Fruit fly (Drosophila melanogaster): ENCODE data around the gene Mrp4.

The Mrp4 gene

dm6 chr3R:11606679-11607078, 37.6 kb downstream of the Mrp4 start:
- no peak for TF ChIP-seq Myc (optimal IDR thresholded peaks at IDR 0.05)
- no peak for TF ChIP-seq Sin3A (optimal IDR thresholded peaks at IDR 0.05)
- TF ChIP-seq ttk (optimal IDR thresholded peaks at IDR 0.05) = no peak
- no peak for TF ChIP-seq insv (optimal IDR thresholded peaks at IDR 0.05)
- TF ChIP-seq h (optimal IDR thresholded peaks at IDR 0.05) = no peak
- no peak for TF ChIP-seq psq (optimal IDR thresholded peaks at IDR 0.05)

- TF ChIP-seq Myc (optimal IDR thresholded peaks at IDR 0.05) (no peak), insv (optimal IDR thresholded peaks at IDR 0.05) (no peak), Sin3A (optimal IDR thresholded peaks at IDR 0.05) (no peak), h (optimal IDR thresholded peaks at IDR 0.05) (no peak), ttk (optimal IDR thresholded peaks at IDR 0.05) (no peak), psq (optimal IDR thresholded peaks at IDR 0.05) (no peak)
Measured at dm6 chr3R:11612467-11612866, 43.4 kb downstream of the Mrp4 start.

dm6 chr3R:11613252-11614036, 44.4 kb downstream of the Mrp4 start:
- TF ChIP-seq Myc (optimal IDR thresholded peaks at IDR 0.05) = no peak

dm6 chr3R:11614107-11614506, 45.1 kb downstream of the Mrp4 start:
- TF ChIP-seq psq (optimal IDR thresholded peaks at IDR 0.05) = no peak
- TF ChIP-seq Sin3A (optimal IDR thresholded peaks at IDR 0.05) = no peak
- no peak for TF ChIP-seq Myc (optimal IDR thresholded peaks at IDR 0.05)

- no peak for TF ChIP-seq insv (optimal IDR thresholded peaks at IDR 0.05)
- TF ChIP-seq Sin3A (optimal IDR thresholded peaks at IDR 0.05) = no peak
- no peak for TF ChIP-seq h (optimal IDR thresholded peaks at IDR 0.05)
- TF ChIP-seq ttk (optimal IDR thresholded peaks at IDR 0.05) = no peak
- TF ChIP-seq Myc (optimal IDR thresholded peaks at IDR 0.05) = no peak
- no peak for TF ChIP-seq psq (optimal IDR thresholded peaks at IDR 0.05)
Measured at dm6 chr3R:11614507-11614906, 45.5 kb downstream of the Mrp4 start.

- TF ChIP-seq Myc (optimal IDR thresholded peaks at IDR 0.05) = no peak
- no peak for TF ChIP-seq ttk (optimal IDR thresholded peaks at IDR 0.05)
- no peak for TF ChIP-seq h (optimal IDR thresholded peaks at IDR 0.05)
- TF ChIP-seq insv (optimal IDR thresholded peaks at IDR 0.05) = no peak
- TF ChIP-seq Sin3A (optimal IDR thresholded peaks at IDR 0.05) = no peak
- TF ChIP-seq psq (optimal IDR thresholded peaks at IDR 0.05) = no peak
Measured at dm6 chr3R:11615415-11616104, 46.5 kb downstream of the Mrp4 start.

- no peak for TF ChIP-seq psq (optimal IDR thresholded peaks at IDR 0.05)
- TF ChIP-seq insv (optimal IDR thresholded peaks at IDR 0.05) = no peak
Measured at dm6 chr3R:11616219-11616618, 47.2 kb downstream of the Mrp4 start.

- TF ChIP-seq insv (optimal IDR thresholded peaks at IDR 0.05) (no peak), Myc (optimal IDR thresholded peaks at IDR 0.05) (no peak), Sin3A (optimal IDR thresholded peaks at IDR 0.05) (no peak), psq (optimal IDR thresholded peaks at IDR 0.05) (no peak), ttk (optimal IDR thresholded peaks at IDR 0.05) (no peak)
Measured at dm6 chr3R:11617363-11617762, 48.3 kb downstream of the Mrp4 start.

- TF ChIP-seq ttk (optimal IDR thresholded peaks at IDR 0.05) (no peak), Sin3A (optimal IDR thresholded peaks at IDR 0.05) (no peak), Myc (optimal IDR thresholded peaks at IDR 0.05) (no peak), h (optimal IDR thresholded peaks at IDR 0.05) (no peak), insv (optimal IDR thresholded peaks at IDR 0.05) (no peak), psq (optimal IDR thresholded peaks at IDR 0.05) (no peak)
Measured at dm6 chr3R:11617849-11618248, 48.8 kb downstream of the Mrp4 start.

- TF ChIP-seq insv (optimal IDR thresholded peaks at IDR 0.05) = no peak
Measured at dm6 chr3R:11618879-11619278, 49.8 kb downstream of the Mrp4 start.

- no peak for TF ChIP-seq psq (optimal IDR thresholded peaks at IDR 0.05)
Measured at dm6 chr3R:11619709-11620409, 50.8 kb downstream of the Mrp4 start, which contains the start of the genes Jupiter and CG14710. Gene Jupiter (minus strand): TSS chr3R:11619906. Gene CG14710 (plus strand): TSS chr3R:11620090.

dm6 chr3R:11623025-11623424, 54.0 kb downstream of the Mrp4 start, which contains the start of gene CG14711:
Gene CG14711 (plus strand): TSS chr3R:11623339.
- TF ChIP-seq Sin3A (optimal IDR thresholded peaks at IDR 0.05) (no peak), insv (optimal IDR thresholded peaks at IDR 0.05) (no peak), Myc (optimal IDR thresholded peaks at IDR 0.05) (no peak), psq (optimal IDR thresholded peaks at IDR 0.05) (no peak), h (optimal IDR thresholded peaks at IDR 0.05) (no peak), ttk (optimal IDR thresholded peaks at IDR 0.05) (no peak)
